Worm (Caenorhabditis elegans) whole organism, L1 larva: Measurements from ENCODE around the gene lag-2.

Source experiments
- grh-1 ChIP-seq: fragments of 200-800 bp; sonication (Bioruptor generic); IDR thresholded peaks from 2 replicates; pipeline ENCODE4 v1.3.6; 2022; ENCODE audit warnings: missing genetic modification reagents, missing genetic modification characterization, missing compliant biosample characterization
- mdl-1 ChIP-seq, 2 experiments: fragments of 150-350 bp; optimal IDR thresholded peaks; 2 replicates each; lab custom pipeline; 2014 to 2017; ENCODE audit warnings: missing biosample characterization in 2 of 2, missing genetic modification characterization in 2 of 2, inconsistent platforms in 1 of 2
- zag-1 ChIP-seq: fragments of 150-350 bp; optimal IDR thresholded peaks from 2 replicates; lab custom pipeline; 2014; ENCODE audit warnings: missing biosample characterization, missing genetic modification characterization

DNA sequence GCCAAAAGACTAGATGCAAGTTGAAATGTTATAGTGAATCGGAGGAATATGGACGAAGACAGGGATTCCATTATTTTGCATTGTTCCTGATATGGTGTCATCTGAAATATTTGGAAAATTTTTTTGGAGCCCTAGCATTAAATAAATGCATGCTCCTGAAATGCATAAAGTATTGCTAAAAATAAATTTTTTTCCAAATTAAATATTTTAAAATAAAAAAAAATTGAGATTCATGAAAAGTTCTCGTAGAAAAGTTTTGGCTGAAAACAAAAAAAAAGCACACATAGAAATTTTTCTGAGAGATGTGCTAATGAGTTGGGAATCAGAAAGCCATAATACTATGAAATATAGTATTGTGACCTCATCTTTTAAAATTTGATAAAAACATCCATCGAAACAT, 33.1 kb upstream of the lag-2 start, which contains the start of gene srab-7:
- TF ChIP-seq grh-1 (GFP tag; lab: Robert Waterston, UW) (no peak), zag-1 (tag; lab: Kevin White, UChicago) (no peak), mdl-1 (tag; optimal IDR thresholded peaks at IDR 0.05; lab: Kevin White, UChicago) (no peak)
